Fruit fly (Drosophila melanogaster) whole organism: ENCODE measurements around the gene Ser12.

Experiments used
- CG8478 ChIP-seq: fragments of >200 bp; optimal IDR thresholded peaks from 2 replicates; lab custom pipeline; 2018; ENCODE audit warnings: inconsistent platforms
- EcR ChIP-seq, 2 experiments: fragments of >200 bp; optimal IDR thresholded peaks; 2 replicates each; lab custom pipeline; 2017; ENCODE audit warnings: missing biosample characterization in 2 of 2, missing genetic modification characterization in 2 of 2, missing genetic modification reagents in 2 of 2
- pan ChIP-seq: fragments of >200 bp; optimal IDR thresholded peaks from 2 replicates; lab custom pipeline; 2017
- psq ChIP-seq: fragments of >200 bp; optimal IDR thresholded peaks from 2 replicates; lab custom pipeline; 2017
- usp ChIP-seq: fragments of >200 bp; optimal IDR thresholded peaks from 2 replicates; lab custom pipeline; 2017; ENCODE audit warnings: missing biosample characterization, missing genetic modification characterization, mixed read lengths

DNA sequence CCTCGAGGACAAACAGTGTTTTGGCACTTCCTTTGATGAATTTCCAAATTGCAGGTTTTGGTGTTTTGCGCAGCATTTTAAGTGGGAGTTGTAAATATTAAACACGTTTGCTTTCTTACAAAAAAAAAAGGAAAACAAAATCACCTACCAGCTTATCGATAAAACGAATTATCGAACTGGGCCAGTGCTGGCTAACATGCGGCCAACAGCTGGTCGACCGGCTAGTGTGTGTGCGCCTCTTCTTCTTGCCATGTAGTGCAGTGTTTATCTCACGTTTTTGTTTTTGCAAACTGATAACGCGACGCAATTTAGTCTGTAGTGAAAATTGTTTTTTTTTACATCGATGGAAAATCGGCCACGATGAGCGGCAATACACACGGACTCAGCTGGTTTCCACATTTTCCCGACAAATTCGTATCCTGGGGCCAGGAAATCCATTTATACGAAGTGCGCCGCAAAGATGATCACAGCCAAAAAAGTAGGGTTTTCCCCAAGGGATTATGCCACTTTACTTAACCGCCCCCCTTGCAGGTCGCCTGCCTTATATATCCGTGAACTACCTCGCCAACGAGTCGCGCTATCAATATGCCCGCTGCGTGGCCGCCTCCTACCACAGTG lies 33.9 kb downstream of the Ser12 start, which contains the start of the genes CG15386, CG42371 and mio:
- TF ChIP-seq psq (lab: Kevin White, UChicago) = no peak
- TF ChIP-seq pan (lab: Kevin White, UChicago) = no peak
- no peak for TF ChIP-seq CG8478 (lab: Kevin White, UChicago)
- no peak for TF ChIP-seq usp
- TF ChIP-seq EcR (GFP tag; optimal IDR thresholded peaks at IDR 0.05; lab: Kevin White, UChicago) = no peak
